Worm (Caenorhabditis elegans) whole organism, young adult: ENCODE data around the gene algn-8.

ENCODE experiments used
- B0336.3 ChIP-seq: fragments of 200-800 bp; sonication (Bioruptor generic); IDR thresholded peaks from 2 replicates; pipeline ENCODE4 v1.3.6; 2022; ENCODE audit warnings: missing genetic modification characterization, missing compliant biosample characterization
- F57C9.4 ChIP-seq: sonication (generic microtip); optimal IDR thresholded peaks from 2 replicates; lab custom pipeline; 2017; ENCODE audit warnings: mild to moderate bottlenecking, missing genetic modification characterization, missing compliant biosample characterization
- K11D2.4 ChIP-seq: fragments of 200-800 bp; sonication (Bioruptor generic); IDR thresholded peaks from 2 replicates; pipeline ENCODE4 v1.3.6; 2022; ENCODE audit warnings: missing genetic modification reagents, missing genetic modification characterization, missing compliant biosample characterization
- Y53G8AR.9 ChIP-seq: fragments of 200-800 bp; sonication (Bioruptor generic); conservative IDR thresholded peaks from 2 replicates; pipeline ENCODE4 v1.3.6; 2022; ENCODE audit warnings: missing genetic modification reagents, missing genetic modification characterization, missing compliant biosample characterization
- Y56A3A.18 ChIP-seq: fragments of 200-800 bp; sonication (Bioruptor generic); IDR thresholded peaks from 2 replicates; pipeline ENCODE4 v1.3.6; 2022; ENCODE audit warnings: missing genetic modification reagents, missing genetic modification characterization, missing compliant biosample characterization
- Y95B8A.8 ChIP-seq: fragments of 200-800 bp; sonication (Bioruptor generic); IDR thresholded peaks from 2 replicates; pipeline ENCODE4 v1.3.6; 2022; ENCODE audit warnings: missing genetic modification reagents, missing genetic modification characterization, missing compliant biosample characterization
- ZK185.1 ChIP-seq: sonication (generic microtip); optimal IDR thresholded peaks from 2 replicates; lab custom pipeline; 2016; ENCODE audit warnings: mild to moderate bottlenecking, missing genetic modification characterization, missing compliant biosample characterization; ENCODE audit not compliant: poor library complexity, severe bottlenecking
- akir-1 ChIP-seq: fragments of 200-800 bp; sonication (Bioruptor generic); optimal IDR thresholded peaks from 2 replicates; lab custom pipeline; 2018; ENCODE audit warnings: mild to moderate bottlenecking, missing genetic modification characterization, moderate library complexity, missing compliant biosample characterization
- aptf-2 ChIP-seq: fragments of 200-800 bp; sonication (Bioruptor generic); conservative IDR thresholded peaks from 2 replicates; pipeline ENCODE4 v1.3.6; 2022; ENCODE audit warnings: missing genetic modification reagents, missing genetic modification characterization, missing compliant biosample characterization
- atf-7 ChIP-seq: sonication (generic microtip); optimal IDR thresholded peaks from 2 replicates; lab custom pipeline; 2017; ENCODE audit warnings: mild to moderate bottlenecking, missing genetic modification characterization, missing compliant biosample characterization
- bed-1 ChIP-seq: fragments of 200-800 bp; sonication (Bioruptor generic); IDR thresholded peaks from 2 replicates; pipeline ENCODE4 v1.3.6; 2022; ENCODE audit warnings: missing genetic modification reagents, missing genetic modification characterization, missing compliant biosample characterization
- ceh-27 ChIP-seq: fragments of 200-800 bp; sonication (Bioruptor generic); optimal IDR thresholded peaks from 2 replicates; lab custom pipeline; 2018; ENCODE audit warnings: mild to moderate bottlenecking, missing genetic modification characterization, moderate library complexity, missing compliant biosample characterization
- ceh-40 ChIP-seq: fragments of 200-800 bp; sonication (Bioruptor generic); IDR thresholded peaks from 2 replicates; pipeline ENCODE4 v1.3.6; 2022; ENCODE audit warnings: missing genetic modification characterization, missing compliant biosample characterization
- ceh-79 ChIP-seq: sonication (generic microtip); optimal IDR thresholded peaks from 2 replicates; lab custom pipeline; 2017; ENCODE audit warnings: mild to moderate bottlenecking, missing genetic modification characterization, missing compliant biosample characterization
- dpff-1 ChIP-seq: sonication (generic microtip); optimal IDR thresholded peaks from 2 replicates; lab custom pipeline; 2017; ENCODE audit warnings: mild to moderate bottlenecking, missing genetic modification characterization, missing compliant biosample characterization
- dpl-1 ChIP-seq: fragments of 150-350 bp; optimal IDR thresholded peaks from 2 replicates; lab custom pipeline; 2014; ENCODE audit warnings: missing biosample characterization, missing genetic modification reagents, missing genetic modification characterization
- him-1 ChIP-seq: sonication (generic microtip); optimal IDR thresholded peaks from 2 replicates; lab custom pipeline; 2016; ENCODE audit warnings: missing genotype, missing genetic modification reagents, missing genetic modification characterization, missing compliant biosample characterization
- hlh-26 ChIP-seq: fragments of 200-800 bp; sonication (Bioruptor generic); conservative IDR thresholded peaks from 2 replicates; pipeline ENCODE4 v1.3.6; 2022; ENCODE audit warnings: missing genetic modification reagents, missing genetic modification characterization, missing compliant biosample characterization
- hmg-1.2 ChIP-seq: fragments of 200-800 bp; sonication (Bioruptor generic); IDR thresholded peaks from 2 replicates; pipeline ENCODE4 v1.3.6; 2022; ENCODE audit warnings: missing genetic modification reagents, missing genetic modification characterization, missing compliant biosample characterization
- hmg-20 ChIP-seq: fragments of 200-800 bp; sonication (Bioruptor generic); IDR thresholded peaks from 2 replicates; pipeline ENCODE4 v1.3.6; 2022; ENCODE audit warnings: missing genetic modification reagents, missing genetic modification characterization, missing compliant biosample characterization
- let-526 ChIP-seq: fragments of 200-800 bp; sonication (Bioruptor generic); IDR thresholded peaks from 2 replicates; pipeline ENCODE4 v1.3.6; 2022; ENCODE audit warnings: missing genetic modification reagents, missing genetic modification characterization, missing compliant biosample characterization
- let-607 ChIP-seq, 2 experiments: fragments of 200-800 bp in 1 of 2; sonication (Bioruptor generic) in 1 of 2; sonication (generic microtip) in 1 of 2; optimal IDR thresholded peaks; 2 replicates each; lab custom pipeline; 2016 to 2018; ENCODE audit warnings: mild to moderate bottlenecking in 2 of 2, missing compliant biosample characterization in 2 of 2, missing genetic modification characterization in 2 of 2, moderate library complexity in 2 of 2, missing genotype in 1 of 2
- lin-40 ChIP-seq: sonication (generic microtip); optimal IDR thresholded peaks from 2 replicates; lab custom pipeline; 2016; ENCODE audit warnings: missing genetic modification characterization, mild to moderate bottlenecking, missing compliant biosample characterization, missing genotype, missing genetic modification reagents
- lin-54 ChIP-seq: fragments of 200-800 bp; sonication (Bioruptor generic); optimal IDR thresholded peaks from 2 replicates; lab custom pipeline; 2018; ENCODE audit warnings: mild to moderate bottlenecking, missing genetic modification characterization, missing compliant biosample characterization
- lsl-1 ChIP-seq: fragments of 200-800 bp; sonication (Bioruptor generic); optimal IDR thresholded peaks from 2 replicates; lab custom pipeline; 2018; ENCODE audit warnings: mild to moderate bottlenecking, missing genetic modification characterization, moderate library complexity, missing compliant biosample characterization
- madf-3 ChIP-seq: fragments of 200-800 bp; sonication (Bioruptor generic); IDR thresholded peaks from 2 replicates; pipeline ENCODE4 v1.3.6; 2022; ENCODE audit warnings: missing genetic modification reagents, missing genetic modification characterization, missing compliant biosample characterization
- madf-6 ChIP-seq: fragments of 200-800 bp; sonication (Bioruptor generic); IDR thresholded peaks from 2 replicates; pipeline ENCODE4 v1.3.6; 2022; ENCODE audit warnings: missing genetic modification reagents, missing genetic modification characterization, missing compliant biosample characterization
- mes-4 ChIP-seq: sonication (generic microtip); optimal IDR thresholded peaks from 2 replicates; lab custom pipeline; 2016; ENCODE audit warnings: missing genotype, missing genetic modification characterization, missing compliant biosample characterization
- nfya-1 ChIP-seq: sonication (generic microtip); optimal IDR thresholded peaks from 2 replicates; lab custom pipeline; 2017; ENCODE audit warnings: antibody characterized with exemption, missing compliant biosample characterization, missing genetic modification characterization, borderline replicate concordance; ENCODE audit not compliant: insufficient read depth
- nhr-179 ChIP-seq: sonication (generic microtip); optimal IDR thresholded peaks from 2 replicates; lab custom pipeline; 2016; ENCODE audit warnings: mild to moderate bottlenecking, missing genetic modification characterization, missing compliant biosample characterization
- nhr-27 ChIP-seq: fragments of 200-800 bp; sonication (Bioruptor generic); optimal IDR thresholded peaks from 2 replicates; lab custom pipeline; 2018; ENCODE audit warnings: mild to moderate bottlenecking, missing genetic modification characterization, moderate library complexity, missing compliant biosample characterization
- pha-4 ChIP-seq: fragments of 150-350 bp; sonication (generic microtip); optimal IDR thresholded peaks from 2 replicates; lab custom pipeline; 2014; ENCODE audit warnings: missing biosample characterization, missing genetic modification reagents, missing genetic modification characterization
- somi-1 ChIP-seq: fragments of 200-800 bp; sonication (Bioruptor generic); optimal IDR thresholded peaks from 2 replicates; lab custom pipeline; 2018; ENCODE audit warnings: mild to moderate bottlenecking, missing genetic modification characterization, missing compliant biosample characterization
- sptf-2 ChIP-seq: fragments of 200-800 bp; sonication (Bioruptor generic); optimal IDR thresholded peaks from 2 replicates; lab custom pipeline; 2018; ENCODE audit warnings: mild to moderate bottlenecking, missing genetic modification characterization, missing compliant biosample characterization
- tbx-9 ChIP-seq: sonication (generic microtip); optimal IDR thresholded peaks from 2 replicates; lab custom pipeline; 2016; ENCODE audit warnings: borderline replicate concordance, missing genetic modification characterization, inconsistent platforms, missing compliant biosample characterization
- unc-130 ChIP-seq: sonication (generic microtip); optimal IDR thresholded peaks from 2 replicates; lab custom pipeline; 2016; ENCODE audit warnings: missing genetic modification reagents, missing genetic modification characterization, missing compliant biosample characterization
- ztf-25 ChIP-seq: fragments of 200-800 bp; sonication (Bioruptor generic); IDR thresholded peaks from 2 replicates; pipeline ENCODE4 v1.3.6; 2022; ENCODE audit warnings: missing genetic modification reagents, missing genetic modification characterization, missing compliant biosample characterization
- ztf-26 ChIP-seq: sonication (generic microtip); optimal IDR thresholded peaks from 2 replicates; lab custom pipeline; 2017; ENCODE audit warnings: missing genetic modification characterization, missing compliant biosample characterization

algn-8 gene

DNA sequence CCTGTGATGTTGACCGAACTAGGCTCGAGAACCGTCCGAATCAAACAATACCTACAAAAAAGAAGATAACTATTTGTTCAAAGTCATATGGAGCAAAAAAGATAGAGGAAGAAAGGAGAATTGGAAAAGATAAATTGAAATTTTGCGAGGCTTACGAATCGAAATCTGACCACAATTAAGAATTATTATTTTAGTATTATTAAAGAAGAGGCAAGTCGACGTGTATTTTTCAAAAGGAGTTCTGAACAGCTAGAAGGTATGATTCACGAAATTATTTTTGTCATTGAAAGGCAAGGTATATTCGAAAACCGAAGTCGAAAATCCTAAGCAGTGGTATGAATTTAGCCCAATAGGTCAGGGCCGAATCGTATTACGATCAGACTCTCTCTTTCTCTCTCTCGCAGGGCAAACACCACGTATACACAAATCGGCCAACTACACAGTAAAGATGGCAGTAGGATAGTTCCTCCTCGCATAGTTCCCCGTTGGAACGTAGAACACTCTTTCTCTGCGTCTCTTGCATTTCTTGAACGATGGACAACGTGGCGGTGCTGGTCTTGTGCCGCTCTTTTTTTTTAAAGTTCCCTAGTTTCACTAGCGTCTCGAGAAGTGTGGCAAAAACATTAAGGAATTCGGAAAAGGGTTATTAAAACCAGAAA, 4.9 kb upstream of the algn-8 start, which contains the start of gene vgln-1:
Gene vgln-1, minus strand, starts transcription at position 51 of the 659 bp plus-strand sequence.
- no peak for TF ChIP-seq nfya-1 (tag; lab: Kevin White, UChicago)
- TF ChIP-seq Y56A3A.18, result 0 out of 2 replicates have a peak, but pooled peaks have one; percentile 52
- TF ChIP-seq ztf-25, result 0 out of 2 replicates have a peak, but pooled peaks have one; percentile 56
- TF ChIP-seq hmg-1.2, result peak; percentile 48; the same call in 1 of the 2 replicates
- TF ChIP-seq ceh-27 (GFP tag; lab: Kevin White, UChicago), result peak; percentile 28
- TF ChIP-seq let-526 (GFP tag; lab: Robert Waterston, UW), result no peak
- no peak for TF ChIP-seq Y95B8A.8
- no peak for TF ChIP-seq nhr-179
- peak; percentile 26; the same call in 1 of the 2 replicates for TF ChIP-seq madf-6 (GFP tag; lab: Robert Waterston, UW)
- no peak for TF ChIP-seq lin-40 (tag; lab: Kevin White, UChicago)
- peak in 1 of 2 experiments; percentile 7 for TF ChIP-seq let-607 (tag; optimal IDR thresholded peaks at IDR 0.05; lab: Kevin White, UChicago)
- peak; percentile 12 for TF ChIP-seq ZK185.1 (tag; lab: Kevin White, UChicago)
- TF ChIP-seq, all 124 proteins: peak for 7

DNA sequence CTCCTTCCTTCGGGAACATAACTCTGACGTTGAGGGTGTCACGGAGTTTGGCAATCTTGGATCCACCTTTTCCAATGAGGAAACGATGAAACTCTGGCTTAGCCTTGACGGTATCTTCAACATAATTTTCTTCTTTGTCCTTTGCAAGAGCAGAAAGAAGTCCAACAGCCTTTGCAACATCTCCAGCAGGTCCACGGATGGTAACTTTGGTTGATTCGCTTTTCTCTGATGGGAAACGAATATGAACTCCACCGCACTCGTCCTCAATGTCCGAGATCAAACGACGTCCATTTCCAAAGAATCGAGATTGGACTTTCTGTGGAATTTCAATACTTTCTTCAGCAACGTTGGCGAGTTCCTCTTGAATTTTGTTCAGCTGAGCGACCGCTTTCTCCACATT, 2.3 kb upstream of the algn-8 start:
- TF ChIP-seq lin-54 (no peak), F57C9.4 (tag; lab: Kevin White, UChicago) (no peak), akir-1 (no peak), him-1 (tag; lab: Kevin White, UChicago) (no peak), nhr-27 (no peak), dpff-1 (tag; lab: Kevin White, UChicago) (no peak), nhr-179 (no peak), hlh-26 (GFP tag; lab: Robert Waterston, UW) (no peak), pha-4 (tag; lab: Kevin White, UChicago) (no peak), Y56A3A.18 (no peak), hmg-20 (GFP tag; lab: Robert Waterston, UW) (no peak), let-526 (GFP tag; lab: Robert Waterston, UW) (no peak), atf-7 (tag; lab: Kevin White, UChicago) (no peak)

DNA sequence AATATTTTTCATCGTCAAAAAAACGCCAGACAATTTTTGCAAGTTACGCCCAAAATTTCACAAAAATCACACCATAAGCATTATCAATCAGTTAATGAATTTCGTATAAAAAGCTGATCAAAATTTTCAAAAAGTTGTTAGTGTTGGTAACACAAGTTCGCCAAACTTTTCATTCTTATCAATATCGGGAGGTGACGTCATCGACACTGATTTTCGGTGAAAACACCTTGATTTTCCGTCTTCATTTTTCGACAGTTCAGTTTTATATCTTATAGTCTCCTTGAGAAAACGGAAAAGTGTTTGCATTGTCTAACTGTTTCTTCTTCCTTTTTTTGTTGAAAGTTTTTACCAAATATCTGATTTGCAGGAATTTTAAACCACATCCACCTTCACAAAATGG, 5.4 kb downstream of the algn-8 start, which contains the start of gene C08H9.15:
Gene C08H9.15, plus strand, starts transcription at position 368 of the 400 bp plus-strand sequence.
- TF ChIP-seq ceh-40 (no peak), lsl-1 (GFP tag; lab: Kevin White, UChicago) (no peak), K11D2.4 (GFP tag; lab: Robert Waterston, UW) (no peak), Y53G8AR.9 (GFP tag; lab: Robert Waterston, UW) (no peak), ztf-26 (tag; lab: Kevin White, UChicago) (no peak), ceh-79 (no peak), sptf-2 (GFP tag; lab: Kevin White, UChicago) (no peak), dpl-1 (GFP tag; lab: Kevin White, UChicago) (no peak), B0336.3 (GFP tag; lab: Robert Waterston, UW) (no peak), bed-1 (GFP tag; lab: Robert Waterston, UW) (no peak), tbx-9 (no peak), somi-1 (GFP tag; lab: Kevin White, UChicago) (no peak), aptf-2 (no peak), madf-3 (GFP tag; lab: Robert Waterston, UW) (no peak), unc-130 (GFP tag; lab: Kevin White, UChicago) (no peak), mes-4 (no peak)
